Worm (Caenorhabditis elegans) whole organism, early embryonic: ENCODE results near the gene F26D11.13.

ENCODE experiments used
- B0310.2 ChIP-seq: sonication (generic microtip); optimal IDR thresholded peaks from 2 replicates; lab custom pipeline; 2016; ENCODE audit warnings: mild to moderate bottlenecking, missing genetic modification characterization, missing compliant biosample characterization
- F13C5.2 ChIP-seq: sonication (generic microtip); optimal IDR thresholded peaks from 2 replicates; lab custom pipeline; 2017; ENCODE audit warnings: mild to moderate bottlenecking, missing genetic modification characterization, inconsistent platforms, missing compliant biosample characterization
- aly-1 ChIP-seq: sonication (generic microtip); optimal IDR thresholded peaks from 2 replicates; lab custom pipeline; 2016; ENCODE audit warnings: missing genetic modification characterization, missing compliant biosample characterization
- ama-1 ChIP-seq: fragments of 150-350 bp; optimal IDR thresholded peaks from 2 replicates; lab custom pipeline; 2014
- ceh-13 ChIP-seq: fragments of 200-800 bp; sonication (Bioruptor generic); optimal IDR thresholded peaks from 2 replicates; lab custom pipeline; 2018; ENCODE audit warnings: mild to moderate bottlenecking, missing genetic modification characterization, missing compliant biosample characterization
- ceh-36 ChIP-seq: sonication (generic microtip); optimal IDR thresholded peaks from 2 replicates; lab custom pipeline; 2016; ENCODE audit warnings: missing genetic modification characterization, inconsistent platforms, missing compliant biosample characterization
- ets-7 ChIP-seq: sonication (generic microtip); optimal IDR thresholded peaks from 2 replicates; lab custom pipeline; 2016; ENCODE audit warnings: missing genotype, missing genetic modification characterization, missing compliant biosample characterization
- flt-1 ChIP-seq: fragments of 200-800 bp; sonication (Bioruptor generic); IDR thresholded peaks from 2 replicates; pipeline ENCODE4 v1.3.6; 2022; ENCODE audit warnings: missing genetic modification characterization, missing compliant biosample characterization
- hmbx-1 ChIP-seq: sonication (generic microtip); optimal IDR thresholded peaks from 2 replicates; lab custom pipeline; 2016; ENCODE audit warnings: mild to moderate bottlenecking, missing genetic modification characterization, missing compliant biosample characterization
- hmg-4 ChIP-seq: fragments of 200-800 bp; sonication (Bioruptor generic); optimal IDR thresholded peaks from 2 replicates; lab custom pipeline; 2018; ENCODE audit warnings: mild to moderate bottlenecking, missing genetic modification characterization, missing compliant biosample characterization
- hnd-1 ChIP-seq: sonication (generic microtip); optimal IDR thresholded peaks from 2 replicates; lab custom pipeline; 2016; ENCODE audit warnings: missing genetic modification characterization, missing compliant biosample characterization
- pes-1 ChIP-seq: fragments of 200-800 bp; sonication (Bioruptor generic); IDR thresholded peaks from 2 replicates; pipeline ENCODE4 v1.3.6; 2022; ENCODE audit warnings: missing genetic modification reagents, missing genetic modification characterization, missing compliant biosample characterization
- scrt-1 ChIP-seq: fragments of 200-800 bp; sonication (Bioruptor generic); IDR thresholded peaks from 2 replicates; pipeline ENCODE4 v1.3.6; 2022; ENCODE audit warnings: missing genetic modification characterization, missing compliant biosample characterization
- sea-1 ChIP-seq: fragments of 200-800 bp; sonication (Bioruptor generic); conservative IDR thresholded peaks from 2 replicates; pipeline ENCODE4 v1.3.6; 2022; ENCODE audit warnings: missing genetic modification characterization, missing compliant biosample characterization
- tbx-11 ChIP-seq: fragments of 200-800 bp; sonication (Bioruptor generic); IDR thresholded peaks from 2 replicates; pipeline ENCODE4 v1.3.6; 2022; ENCODE audit warnings: missing genetic modification characterization, missing compliant biosample characterization
- tbx-37 ChIP-seq: fragments of 200-800 bp; sonication (Bioruptor generic); conservative IDR thresholded peaks from 2 replicates; pipeline ENCODE4 v1.3.6; 2022; ENCODE audit warnings: missing genetic modification reagents, missing genetic modification characterization, missing compliant biosample characterization
- tra-4 ChIP-seq: sonication (generic microtip); optimal IDR thresholded peaks from 2 replicates; lab custom pipeline; 2017; ENCODE audit warnings: missing genetic modification characterization, missing compliant biosample characterization

The F26D11.13 gene

ce11 chrV:7964429-7964828 is 10.0 kb upstream of the F26D11.13 start:
- no peak for TF ChIP-seq F13C5.2

- TF ChIP-seq scrt-1 (GFP tag; lab: Robert Waterston, UW) (no peak), F13C5.2 (no peak)
Observed at ce11 chrV:7958740-7959320, 4.4 kb upstream of the F26D11.13 start, which contains the start of the genes clec-217 and F26D11.2. clec-217 (minus strand) TSS chrV:7958840. F26D11.2 (plus strand) TSS chrV:7959270.

ce11 chrV:7956218-7956617 is 1.8 kb upstream of the F26D11.13 start, which contains the start of gene pals-34:
pals-34 (minus strand) TSS chrV:7956497.
- no peak for TF ChIP-seq sea-1 (GFP tag; lab: Robert Waterston, UW)
- no peak for TF ChIP-seq ceh-13 (GFP tag; lab: Kevin White, UChicago)
- no peak for TF ChIP-seq tbx-11 (GFP tag; lab: Robert Waterston, UW)
- TF ChIP-seq aly-1 (tag; lab: Kevin White, UChicago) = no peak
- TF ChIP-seq B0310.2 (tag; lab: Kevin White, UChicago) = no peak
- TF ChIP-seq ets-7 (tag; lab: Kevin White, UChicago) = no peak
- TF ChIP-seq scrt-1 (GFP tag; lab: Robert Waterston, UW) = no peak
- no peak for TF ChIP-seq hmg-4 (GFP tag; lab: Kevin White, UChicago)
- no peak for TF ChIP-seq F13C5.2
- TF ChIP-seq ceh-36 = no peak
- no peak for TF ChIP-seq hmbx-1
- TF ChIP-seq flt-1 = no peak
- no peak for TF ChIP-seq pes-1 (GFP tag; lab: Robert Waterston, UW)

- TF ChIP-seq sea-1 (GFP tag; lab: Robert Waterston, UW) (no peak), ceh-13 (GFP tag; lab: Kevin White, UChicago) (no peak), ama-1 (lab: Kevin White, UChicago) (no peak), hnd-1 (tag; lab: Kevin White, UChicago) (no peak), hmg-4 (GFP tag; lab: Kevin White, UChicago) (no peak), pes-1 (GFP tag; lab: Robert Waterston, UW) (no peak), tra-4 (tag; lab: Kevin White, UChicago) (no peak), ceh-36 (no peak), tbx-37 (GFP tag; lab: Robert Waterston, UW) (no peak), B0310.2 (tag; lab: Kevin White, UChicago) (no peak), F13C5.2 (no peak), scrt-1 (GFP tag; lab: Robert Waterston, UW) (no peak), flt-1 (no peak), tbx-11 (GFP tag; lab: Robert Waterston, UW) (no peak), ets-7 (tag; lab: Kevin White, UChicago) (no peak), aly-1 (tag; lab: Kevin White, UChicago) (no peak), hmbx-1 (no peak)
Observed at ce11 chrV:7955168-7955567, 716 bp upstream of the F26D11.13 start, which contains the start of gene F26D11.12. F26D11.12 (minus strand) TSS chrV:7955312.

- TF ChIP-seq B0310.2 (tag; lab: Kevin White, UChicago) = no peak
- TF ChIP-seq tra-4 (tag; lab: Kevin White, UChicago) = no peak
- no peak for TF ChIP-seq hmbx-1
Observed at ce11 chrV:7952855-7953254, 1.6 kb downstream of the F26D11.13 start, which contains the start of gene clec-216. clec-216 (minus strand) TSS chrV:7952955.

- TF ChIP-seq hnd-1 (tag; lab: Kevin White, UChicago) (no peak), tbx-37 (GFP tag; lab: Robert Waterston, UW) (no peak), pes-1 (GFP tag; lab: Robert Waterston, UW) (no peak), ama-1 (lab: Kevin White, UChicago) (no peak), scrt-1 (GFP tag; lab: Robert Waterston, UW) (no peak), sea-1 (GFP tag; lab: Robert Waterston, UW) (no peak), tbx-11 (GFP tag; lab: Robert Waterston, UW) (no peak), B0310.2 (tag; lab: Kevin White, UChicago) (no peak), ceh-36 (no peak), ets-7 (tag; lab: Kevin White, UChicago) (no peak), flt-1 (no peak), hmbx-1 (no peak), aly-1 (tag; lab: Kevin White, UChicago) (no peak), hmg-4 (GFP tag; lab: Kevin White, UChicago) (no peak)
Observed at ce11 chrV:7946229-7946628, 8.2 kb downstream of the F26D11.13 start.

ce11 chrV:7943568-7943967 is 10.9 kb downstream of the F26D11.13 start, which contains the start of gene Y97E10B.1:
Y97E10B.1 (plus strand) TSS chrV:7943868.
- TF ChIP-seq sea-1 (GFP tag; lab: Robert Waterston, UW) = no peak
- TF ChIP-seq hmbx-1 = no peak
- no peak for TF ChIP-seq B0310.2 (tag; lab: Kevin White, UChicago)
- no peak for TF ChIP-seq tra-4 (tag; lab: Kevin White, UChicago)
- no peak for TF ChIP-seq ceh-36
- no peak for TF ChIP-seq tbx-11 (GFP tag; lab: Robert Waterston, UW)
- TF ChIP-seq ceh-13 (GFP tag; lab: Kevin White, UChicago) = no peak
- no peak for TF ChIP-seq pes-1 (GFP tag; lab: Robert Waterston, UW)
- no peak for TF ChIP-seq scrt-1 (GFP tag; lab: Robert Waterston, UW)
- no peak for TF ChIP-seq F13C5.2
- TF ChIP-seq ets-7 (tag; lab: Kevin White, UChicago) = no peak
- no peak for TF ChIP-seq aly-1 (tag; lab: Kevin White, UChicago)
- no peak for TF ChIP-seq ama-1 (lab: Kevin White, UChicago)

ce11 chrV:7940299-7940698 is 14.2 kb downstream of the F26D11.13 start, which contains the start of gene srt-53:
srt-53 (minus strand) TSS chrV:7940399.
- TF ChIP-seq B0310.2 (tag; lab: Kevin White, UChicago) (no peak), F13C5.2 (no peak), hmg-4 (GFP tag; lab: Kevin White, UChicago) (no peak), ets-7 (tag; lab: Kevin White, UChicago) (no peak)
